Worm (Caenorhabditis elegans): Measurements from ENCODE around the gene C27F2.9.

C27F2.9 gene

ce11 chrIII:4939267-4939666 is 23.6 kb downstream of the C27F2.9 start, which contains the start of gene rpb-2:
TSS of gene rpb-2 (plus strand) at chrIII:4939567.
- TF ChIP-seq efl-1 (optimal IDR thresholded peaks at IDR 0.05) (no peak), efl-1 (GFP tag; optimal IDR thresholded peaks at IDR 0.05 in 1 of 2) (peak in 1 of 2 experiments; percentile 35), ets-5 (GFP tag; IDR thresholded peaks at IDR 0.05) (no peak)

- TF ChIP-seq ztf-11 (tag; optimal IDR thresholded peaks at IDR 0.05) = no peak
- no peak for TF ChIP-seq zag-1 (tag; optimal IDR thresholded peaks at IDR 0.05)
- no peak for TF ChIP-seq fkh-10 (GFP tag; optimal IDR thresholded peaks at IDR 0.05)
- TF ChIP-seq ama-1 (optimal IDR thresholded peaks at IDR 0.05) = no peak
- TF ChIP-seq nhr-84 (tag; optimal IDR thresholded peaks at IDR 0.05) = no peak
- no peak for TF ChIP-seq mab-9 (GFP tag; IDR thresholded peaks at IDR 0.05)
- TF ChIP-seq unc-86 (tag; optimal IDR thresholded peaks at IDR 0.05) = no peak
- TF ChIP-seq fkh-8 (tag; optimal IDR thresholded peaks at IDR 0.05) = no peak
- TF ChIP-seq xbp-1 (tag; optimal IDR thresholded peaks at IDR 0.05) = no peak
- TF ChIP-seq lin-35 (GFP tag; optimal IDR thresholded peaks at IDR 0.05) = no peak
- TF ChIP-seq lin-39 (tag; optimal IDR thresholded peaks at IDR 0.05) = no peak
- TF ChIP-seq nhr-11 (tag; optimal IDR thresholded peaks at IDR 0.05) = no peak
- no peak for TF ChIP-seq Y116A8C.19 (tag; optimal IDR thresholded peaks at IDR 0.05; ENCODE audit: borderline replicate concordance)
- TF ChIP-seq hlh-17 (GFP tag; optimal IDR thresholded peaks at IDR 0.05; ENCODE audit: borderline replicate concordance) = no peak
- TF ChIP-seq nhr-19 (GFP tag; conservative IDR thresholded peaks at IDR 0.05) = no peak
- TF ChIP-seq dsc-1 (tag; optimal IDR thresholded peaks at IDR 0.05) = no peak
- TF ChIP-seq efl-1 (optimal IDR thresholded peaks at IDR 0.05) = no peak
- no peak for TF ChIP-seq efl-1 (GFP tag; optimal IDR thresholded peaks at IDR 0.05 in 1 of 2)
- no peak for TF ChIP-seq C34B4.2 (tag; optimal IDR thresholded peaks at IDR 0.05)
Measured at ce11 chrIII:4937022-4937421, 25.8 kb downstream of the C27F2.9 start, which contains the start of gene fsn-1. TSS of gene fsn-1 (plus strand) at chrIII:4937322.

DNA sequence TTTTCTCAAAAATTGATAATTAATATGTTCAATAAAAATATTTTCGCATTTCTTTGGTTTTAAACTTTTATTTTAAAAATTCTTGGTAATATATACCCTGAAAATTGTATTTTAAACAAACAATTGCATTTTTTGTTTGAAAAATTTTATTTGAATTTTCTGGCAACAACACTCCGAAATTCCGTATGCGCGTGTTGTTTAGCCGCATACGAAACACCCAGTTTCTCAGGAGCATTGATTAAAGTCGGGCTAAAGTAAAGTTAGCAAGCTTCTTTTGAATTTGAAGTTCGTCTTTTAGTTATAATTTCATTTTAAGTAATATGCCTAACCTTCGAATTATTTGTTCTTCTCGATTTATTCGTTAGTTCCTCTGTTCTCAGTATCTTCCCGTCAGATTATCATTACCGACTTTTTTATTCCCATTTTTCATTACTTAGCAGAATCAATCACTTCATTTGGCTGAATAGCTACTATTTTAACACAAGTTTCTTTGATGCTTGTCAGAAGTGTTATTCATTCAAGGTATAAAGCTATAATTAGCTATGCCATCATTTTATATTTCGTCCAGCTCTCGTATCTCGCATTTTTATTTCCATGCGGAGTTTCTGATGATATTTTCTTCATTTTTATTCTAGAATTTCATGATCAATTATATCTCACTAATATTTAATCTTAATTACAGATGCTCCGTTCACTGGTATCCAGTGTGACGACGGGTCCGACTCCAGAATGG is 27.8 kb downstream of the C27F2.9 start, which contains the start of gene mrps-18C:
Gene mrps-18C, plus strand, starts transcription at position 683 of the 733 bp plus-strand sequence.
- TF ChIP-seq ceh-90 (tag; optimal IDR thresholded peaks at IDR 0.05) = no peak
- no peak for TF ChIP-seq unc-30 (tag; optimal IDR thresholded peaks at IDR 0.05)
- no peak for TF ChIP-seq hlh-4 (tag; optimal IDR thresholded peaks at IDR 0.05)
- TF ChIP-seq rnt-1 (tag; optimal IDR thresholded peaks at IDR 0.05) = peak; percentile 35
- peak in 1 of 3 experiments; percentile 11 for TF ChIP-seq ceh-82 (tag; optimal IDR thresholded peaks at IDR 0.05)
- peak; percentile 16 for TF ChIP-seq snu-23 (GFP tag; optimal IDR thresholded peaks at IDR 0.05)
- TF ChIP-seq nhr-12 (tag; optimal IDR thresholded peaks at IDR 0.05) = no peak
- TF ChIP-seq fos-1 (tag; optimal IDR thresholded peaks at IDR 0.05) = no peak
- no peak for TF ChIP-seq efl-3 (GFP tag; optimal IDR thresholded peaks at IDR 0.05)
- no peak for TF ChIP-seq jun-1 (tag; optimal IDR thresholded peaks at IDR 0.05)
- no peak for TF ChIP-seq lin-14 (GFP tag; optimal IDR thresholded peaks at IDR 0.05)
- no peak for TF ChIP-seq unc-62 (GFP tag; optimal IDR thresholded peaks at IDR 0.05)
- TF ChIP-seq nhr-237 (tag; optimal IDR thresholded peaks at IDR 0.05) = no peak
- TF ChIP-seq lin-15B (tag; optimal IDR thresholded peaks at IDR 0.05) = peak; percentile 34
- TF ChIP-seq egl-27 (tag; optimal IDR thresholded peaks at IDR 0.05) = no peak
- no peak for TF ChIP-seq mef-2 (tag; optimal IDR thresholded peaks at IDR 0.05)
- no peak for TF ChIP-seq nhr-19 (GFP tag; conservative IDR thresholded peaks at IDR 0.05)
- TF ChIP-seq efl-1 (optimal IDR thresholded peaks at IDR 0.05) = peak; percentile 48 to 66
- TF ChIP-seq efl-1 (GFP tag; optimal IDR thresholded peaks at IDR 0.05 in 1 of 2) = peak; percentile 68 to 96
- no peak for TF ChIP-seq elt-2 (tag; optimal IDR thresholded peaks at IDR 0.05)
- TF ChIP-seq aly-2 (tag; optimal IDR thresholded peaks at IDR 0.05) = no peak
- no peak for TF ChIP-seq skn-1 (tag; optimal IDR thresholded peaks at IDR 0.05)
- TF ChIP-seq dpl-1 (GFP tag; optimal IDR thresholded peaks at IDR 0.05) = peak; percentile 42 to 70 (median 59)
- TF ChIP-seq lin-35 (GFP tag; optimal IDR thresholded peaks at IDR 0.05) = peak; percentile 60 to 69
- TF ChIP-seq vab-15 (tag; optimal IDR thresholded peaks at IDR 0.05) = no peak
- TF ChIP-seq ztf-4 (tag; optimal IDR thresholded peaks at IDR 0.05) = no peak
- TF ChIP-seq nhr-85 (tag) = peak; percentile 2
- TF ChIP-seq nhr-47 (tag; optimal IDR thresholded peaks at IDR 0.05) = peak; percentile 49
- TF ChIP-seq zag-1 (tag; optimal IDR thresholded peaks at IDR 0.05) = no peak
- peak; percentile 19 to 60 for TF ChIP-seq lsy-2 (tag; optimal IDR thresholded peaks at IDR 0.05)
- TF ChIP-seq mep-1 (tag; optimal IDR thresholded peaks at IDR 0.05) = peak; percentile 47
- TF ChIP-seq ama-1 (optimal IDR thresholded peaks at IDR 0.05) = no peak
- no peak for TF ChIP-seq ceh-8 (GFP tag; optimal IDR thresholded peaks at IDR 0.05)
- TF ChIP-seq nhr-76 (tag; optimal IDR thresholded peaks at IDR 0.05) = no peak
- TF ChIP-seq ets-5 (GFP tag; IDR thresholded peaks at IDR 0.05) = no peak
